Fruit fly (Drosophila melanogaster): ENCODE data around the gene fz2.

The fz2 gene

dm6 chr3L:19251643-19252042 is 16.5 kb upstream of the fz2 start:
- no peak for TF ChIP-seq CG9705 (GFP tag; optimal IDR thresholded peaks at IDR 0.05)
- no peak for TF ChIP-seq Hr78 (GFP tag; optimal IDR thresholded peaks at IDR 0.05)
- no peak for TF ChIP-seq Vsx2 (GFP tag; optimal IDR thresholded peaks at IDR 0.05; ENCODE audit: partially characterized antibody)
- no peak for TF ChIP-seq usp (GFP tag; optimal IDR thresholded peaks at IDR 0.05)
- no peak for TF ChIP-seq HLH106 (tag; optimal IDR thresholded peaks at IDR 0.05)
- TF ChIP-seq ey (GFP tag; optimal IDR thresholded peaks at IDR 0.05): no peak
- TF ChIP-seq jim (GFP tag; optimal IDR thresholded peaks at IDR 0.05): no peak
- TF ChIP-seq psq (GFP tag; optimal IDR thresholded peaks at IDR 0.05): no peak
- no peak for TF ChIP-seq sage (GFP tag; optimal IDR thresholded peaks at IDR 0.05)
- no peak for TF ChIP-seq CG32264 (GFP tag; optimal IDR thresholded peaks at IDR 0.05)
- no peak for TF ChIP-seq brk (GFP tag; optimal IDR thresholded peaks at IDR 0.05)
- no peak for TF ChIP-seq sv (GFP tag; optimal IDR thresholded peaks at IDR 0.05)
- no peak for TF ChIP-seq N (GFP tag; optimal IDR thresholded peaks at IDR 0.05)
- no peak for TF ChIP-seq lola (GFP tag; optimal IDR thresholded peaks at IDR 0.05)
- TF ChIP-seq Abd-B (GFP tag; optimal IDR thresholded peaks at IDR 0.05): no peak
- no peak for TF ChIP-seq OdsH (GFP tag; optimal IDR thresholded peaks at IDR 0.05)
- no peak for TF ChIP-seq dl (GFP tag; optimal IDR thresholded peaks at IDR 0.05; ENCODE audit: insufficient read depth in 1 of 2, partially characterized antibody in 2 of 2)
- TF ChIP-seq Rel (GFP tag; optimal IDR thresholded peaks at IDR 0.05): no peak
- TF ChIP-seq Rel (tag; optimal IDR thresholded peaks at IDR 0.05): no peak
- TF ChIP-seq pan (optimal IDR thresholded peaks at IDR 0.05): no peak

dm6 chr3L:19237780-19238179 is 2.6 kb upstream of the fz2 start:
- TF ChIP-seq HLH106 (tag; optimal IDR thresholded peaks at IDR 0.05): no peak

- TF ChIP-seq Hnf4 (GFP tag; optimal IDR thresholded peaks at IDR 0.05): no peak
- no peak for TF ChIP-seq h (GFP tag; optimal IDR thresholded peaks at IDR 0.05)
- TF ChIP-seq jim (GFP tag; optimal IDR thresholded peaks at IDR 0.05): no peak
- TF ChIP-seq pan (optimal IDR thresholded peaks at IDR 0.05): no peak
Measured at dm6 chr3L:19236554-19236953, 1.4 kb upstream of the fz2 start.

- no peak for TF ChIP-seq h (GFP tag; optimal IDR thresholded peaks at IDR 0.05)
- TF ChIP-seq psq (GFP tag; optimal IDR thresholded peaks at IDR 0.05): no peak
- TF ChIP-seq Jra (GFP tag; optimal IDR thresholded peaks at IDR 0.05): no peak
- TF ChIP-seq Myc (optimal IDR thresholded peaks at IDR 0.05): no peak
- TF ChIP-seq ey (GFP tag; optimal IDR thresholded peaks at IDR 0.05): no peak
- TF ChIP-seq GATAd (GFP tag; optimal IDR thresholded peaks at IDR 0.05): no peak
- TF ChIP-seq dsf (GFP tag; optimal IDR thresholded peaks at IDR 0.05; ENCODE audit: borderline replicate concordance): no peak
- no peak for TF ChIP-seq rgr (GFP tag; optimal IDR thresholded peaks at IDR 0.05)
- TF ChIP-seq woc (GFP tag; optimal IDR thresholded peaks at IDR 0.05): no peak
- no peak for TF ChIP-seq Hr83 (GFP tag; optimal IDR thresholded peaks at IDR 0.05; ENCODE audit: poor library complexity, severe bottlenecking)
- TF ChIP-seq Abd-B (GFP tag; optimal IDR thresholded peaks at IDR 0.05): no peak
- no peak for TF ChIP-seq brk (GFP tag; optimal IDR thresholded peaks at IDR 0.05)
- no peak for TF ChIP-seq Dif (GFP tag; optimal IDR thresholded peaks at IDR 0.05; ENCODE audit: partially characterized antibody)
- no peak for TF ChIP-seq Sp1 (GFP tag; optimal IDR thresholded peaks at IDR 0.05)
- TF ChIP-seq br (GFP tag; optimal IDR thresholded peaks at IDR 0.05): no peak
Measured at dm6 chr3L:19236060-19236459, 887 bp upstream of the fz2 start, which contains the start of gene CG33647. Gene CG33647, plus strand, starts transcription at chr3L:19236360.

- TF ChIP-seq fru (GFP tag; optimal IDR thresholded peaks at IDR 0.05): no peak
- TF ChIP-seq OdsH (GFP tag; optimal IDR thresholded peaks at IDR 0.05): no peak
- TF ChIP-seq Abd-B (GFP tag; optimal IDR thresholded peaks at IDR 0.05): no peak
- TF ChIP-seq Sp1 (GFP tag; optimal IDR thresholded peaks at IDR 0.05): no peak
- TF ChIP-seq jim (GFP tag; optimal IDR thresholded peaks at IDR 0.05): no peak
- no peak for TF ChIP-seq Dfd (GFP tag; optimal IDR thresholded peaks at IDR 0.05)
- no peak for TF ChIP-seq Dif (GFP tag; optimal IDR thresholded peaks at IDR 0.05; ENCODE audit: partially characterized antibody)
- no peak for TF ChIP-seq Rel (GFP tag; optimal IDR thresholded peaks at IDR 0.05)
- no peak for TF ChIP-seq Rel (tag; optimal IDR thresholded peaks at IDR 0.05)
- TF ChIP-seq sage (GFP tag; optimal IDR thresholded peaks at IDR 0.05): no peak
Measured at dm6 chr3L:19233798-19234781, 1.1 kb downstream of the fz2 start.
